Worm (Caenorhabditis elegans): ENCODE measurements around the gene srg-8.
A peak's percentile ranks its signal among the peaks of the same experiment; 100 is the strongest.

The srg-8 gene

DNA sequence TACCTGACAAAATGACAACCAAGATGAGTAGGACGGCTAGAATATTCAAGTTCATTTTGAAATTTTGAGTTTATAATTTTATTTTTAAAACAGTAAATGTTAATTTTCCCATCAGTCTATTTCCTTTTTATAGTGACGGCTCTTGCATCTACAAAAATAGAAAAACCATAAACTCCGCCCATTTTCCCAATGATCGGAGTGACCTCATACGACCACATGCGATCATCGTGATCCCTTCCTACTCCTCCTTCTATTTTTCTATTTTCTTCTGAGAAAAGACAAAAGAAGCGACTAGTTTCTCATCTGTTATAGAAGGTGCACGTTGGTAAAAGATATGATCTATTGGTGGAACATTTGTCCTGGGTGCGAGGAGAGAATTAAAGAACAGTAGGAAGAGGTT, 39.2 kb downstream of the srg-8 start, which contains the start of gene C23G10.11:
Gene C23G10.11 (minus strand): TSS at position 101 of the 400 bp plus-strand sequence.
- TF ChIP-seq mdl-1 (tag; optimal IDR thresholded peaks at IDR 0.05) (peak in 1 of 2 experiments; percentile 16), pax-3 (tag; optimal IDR thresholded peaks at IDR 0.05) (no peak), lsy-2 (tag; optimal IDR thresholded peaks at IDR 0.05) (peak in 1 of 2 experiments; percentile 12), sox-4 (tag; optimal IDR thresholded peaks at IDR 0.05) (no peak), isw-1 (GFP tag; IDR thresholded peaks at IDR 0.05) (no peak), lin-13 (GFP tag; optimal IDR thresholded peaks at IDR 0.05) (no peak), irx-1 (tag; optimal IDR thresholded peaks at IDR 0.05) (no peak), zag-1 (tag; optimal IDR thresholded peaks at IDR 0.05) (no peak), ama-1 (optimal IDR thresholded peaks at IDR 0.05) (no peak), hlh-17 (GFP tag; optimal IDR thresholded peaks at IDR 0.05; ENCODE audit: borderline replicate concordance) (no peak), nhr-71 (tag; optimal IDR thresholded peaks at IDR 0.05) (no peak), lin-39 (tag; optimal IDR thresholded peaks at IDR 0.05) (no peak), blmp-1 (tag; optimal IDR thresholded peaks at IDR 0.05) (peak; percentile 57), mab-9 (GFP tag; IDR thresholded peaks at IDR 0.05) (no peak), nhr-90 (tag; optimal IDR thresholded peaks at IDR 0.05; ENCODE audit: poor library complexity) (no peak), mef-2 (tag; optimal IDR thresholded peaks at IDR 0.05) (no peak), lin-15B (tag; optimal IDR thresholded peaks at IDR 0.05) (no peak), nhr-85 (tag) (no peak), snpc-4 (tag; optimal IDR thresholded peaks at IDR 0.05) (no peak), nhr-20 (tag; optimal IDR thresholded peaks at IDR 0.05) (no peak), elt-3 (tag; optimal IDR thresholded peaks at IDR 0.05) (peak in 1 of 6 experiments; percentile 25), C04F5.9 (tag; optimal IDR thresholded peaks at IDR 0.05) (no peak), swsn-7 (tag; optimal IDR thresholded peaks at IDR 0.05) (no peak), vab-15 (tag; optimal IDR thresholded peaks at IDR 0.05) (no peak), ceh-90 (tag; optimal IDR thresholded peaks at IDR 0.05) (no peak)

DNA sequence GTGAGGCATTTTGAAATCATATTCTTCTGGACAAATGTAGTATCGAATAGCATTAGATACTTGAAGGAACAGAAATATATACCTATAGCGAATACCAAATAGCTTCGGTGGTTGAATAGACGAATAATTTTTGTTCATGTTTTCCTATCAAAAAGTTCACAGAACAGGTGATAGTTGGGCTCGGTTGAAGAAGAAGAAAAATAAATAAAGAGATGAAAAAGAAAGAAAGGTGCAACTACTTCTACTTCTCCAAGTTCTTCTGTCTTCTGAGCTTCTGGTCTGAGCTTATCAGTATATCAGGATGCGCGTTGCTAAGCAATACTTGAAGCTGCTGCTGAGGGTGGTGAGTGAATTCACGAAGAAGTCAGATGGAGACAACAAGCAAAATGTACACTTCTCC, 40.7 kb downstream of the srg-8 start, which contains the start of gene C23G10.10:
Gene C23G10.10 (minus strand): TSS at position 101 of the 400 bp plus-strand sequence.
- peak; percentile 34 for TF ChIP-seq fkh-8 (tag; optimal IDR thresholded peaks at IDR 0.05)
- TF ChIP-seq nhr-85 (tag): no peak

DNA sequence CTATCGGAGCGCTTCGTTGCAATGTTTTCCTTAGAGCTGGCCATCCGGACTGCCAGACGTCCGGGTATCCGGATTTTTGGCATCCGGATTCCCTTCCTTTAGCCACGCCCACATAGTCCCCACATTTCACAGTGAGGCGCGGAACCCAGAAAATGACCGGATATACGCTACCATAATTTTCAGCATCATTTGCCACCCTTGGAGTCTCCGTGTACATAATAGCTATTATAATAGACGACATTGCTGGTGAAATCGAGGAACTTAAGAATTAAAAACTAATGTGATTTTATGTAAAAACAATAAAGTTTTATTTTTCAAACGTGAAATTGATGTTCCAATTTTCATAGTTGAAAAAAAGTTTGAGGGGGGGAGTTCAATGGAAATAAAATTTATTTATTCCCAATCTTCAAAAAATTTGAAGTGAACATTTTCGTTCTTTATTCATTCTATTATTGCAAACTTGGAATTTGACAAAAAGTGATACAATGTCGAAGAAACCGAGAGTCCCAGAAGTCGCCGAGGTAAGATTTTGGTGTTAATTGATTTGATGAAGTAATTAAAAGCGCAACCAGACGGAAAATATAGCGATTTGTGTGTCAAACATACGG, 44.3 kb downstream of the srg-8 start:
- TF ChIP-seq hlh-17 (GFP tag; optimal IDR thresholded peaks at IDR 0.05; ENCODE audit: borderline replicate concordance): no peak
- peak; percentile 46 for TF ChIP-seq snpc-4 (tag; optimal IDR thresholded peaks at IDR 0.05)
- TF ChIP-seq pag-3 (tag; optimal IDR thresholded peaks at IDR 0.05; ENCODE audit: borderline replicate concordance, insufficient read depth): no peak
- TF ChIP-seq nhr-11 (tag; optimal IDR thresholded peaks at IDR 0.05): no peak
- no peak for TF ChIP-seq lin-13 (GFP tag; optimal IDR thresholded peaks at IDR 0.05)

DNA sequence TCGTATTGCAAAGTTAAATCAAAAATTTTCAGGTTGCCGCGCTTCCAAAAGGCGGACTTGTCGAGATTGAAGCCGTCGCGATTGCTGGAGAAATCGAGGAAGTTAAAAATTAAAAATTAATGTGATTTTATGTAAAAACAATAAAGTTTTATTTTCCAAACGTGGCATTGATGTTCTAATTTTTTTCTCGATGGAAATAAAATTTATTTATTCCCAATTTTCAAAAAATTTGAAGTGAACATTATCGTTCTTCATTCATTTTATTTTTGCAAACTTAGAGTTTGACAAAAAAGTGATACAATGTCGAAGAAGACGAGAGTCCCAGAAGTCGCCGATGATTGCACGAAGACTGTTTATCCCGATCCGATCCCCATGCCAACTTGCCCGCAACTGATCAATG, 45.7 kb downstream of the srg-8 start, which contains the start of gene C23G10.1:
Gene C23G10.1 (plus strand): TSS at position 301 of the 400 bp plus-strand sequence.
- TF ChIP-seq efl-3 (GFP tag; optimal IDR thresholded peaks at IDR 0.05): no peak
- TF ChIP-seq pax-3 (tag; optimal IDR thresholded peaks at IDR 0.05): no peak
- no peak for TF ChIP-seq nhr-28 (tag; optimal IDR thresholded peaks at IDR 0.05)
- no peak for TF ChIP-seq tbx-2 (tag; optimal IDR thresholded peaks at IDR 0.05)
- no peak for TF ChIP-seq ceh-90 (tag; optimal IDR thresholded peaks at IDR 0.05)
- TF ChIP-seq pqm-1 (tag; optimal IDR thresholded peaks at IDR 0.05): no peak
- no peak for TF ChIP-seq nhr-90 (tag; optimal IDR thresholded peaks at IDR 0.05; ENCODE audit: poor library complexity)
- TF ChIP-seq ceh-8 (GFP tag; optimal IDR thresholded peaks at IDR 0.05): no peak
- no peak for TF ChIP-seq aha-1 (tag; optimal IDR thresholded peaks at IDR 0.05)
- TF ChIP-seq fos-1 (tag; optimal IDR thresholded peaks at IDR 0.05): no peak
- TF ChIP-seq dsc-1 (tag; optimal IDR thresholded peaks at IDR 0.05): no peak
- TF ChIP-seq nhr-85 (tag): no peak

Data from whole organism, L1 larva.